Worm (Caenorhabditis elegans) whole organism, dauer: ENCODE results near the gene gcc-2.

ENCODE experiments used
- unc-62 ChIP-seq: sonication (generic microtip); optimal IDR thresholded peaks from 2 replicates; lab custom pipeline; 2017; ENCODE audit warnings: missing biosample characterization, missing genetic modification reagents, missing genetic modification characterization

The gcc-2 gene

DNA sequence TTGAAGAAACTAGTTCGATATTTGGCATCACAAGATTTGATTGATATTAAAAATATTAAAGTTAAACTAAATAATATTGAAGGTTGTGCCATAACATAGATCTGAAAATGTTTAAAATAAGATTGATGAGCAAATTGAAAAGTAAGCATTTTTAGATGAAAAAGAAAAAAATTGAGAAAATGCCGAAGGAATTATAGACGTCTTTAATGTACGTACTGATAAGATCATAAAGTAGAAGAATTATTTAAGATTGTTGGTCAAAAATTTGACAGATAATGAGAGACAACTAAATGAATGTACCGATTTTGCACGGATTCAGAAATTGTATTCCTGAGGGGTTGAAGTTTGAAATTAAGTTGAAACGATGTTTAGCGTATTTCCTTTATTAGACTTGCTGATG, 41.8 kb downstream of the gcc-2 start, which contains the start of gene ncx-7:
ncx-7 (minus strand) TSS at position 101 of the 400 bp plus-strand sequence.
- TF ChIP-seq unc-62 (GFP tag; lab: Kevin White, UChicago), result no peak

DNA sequence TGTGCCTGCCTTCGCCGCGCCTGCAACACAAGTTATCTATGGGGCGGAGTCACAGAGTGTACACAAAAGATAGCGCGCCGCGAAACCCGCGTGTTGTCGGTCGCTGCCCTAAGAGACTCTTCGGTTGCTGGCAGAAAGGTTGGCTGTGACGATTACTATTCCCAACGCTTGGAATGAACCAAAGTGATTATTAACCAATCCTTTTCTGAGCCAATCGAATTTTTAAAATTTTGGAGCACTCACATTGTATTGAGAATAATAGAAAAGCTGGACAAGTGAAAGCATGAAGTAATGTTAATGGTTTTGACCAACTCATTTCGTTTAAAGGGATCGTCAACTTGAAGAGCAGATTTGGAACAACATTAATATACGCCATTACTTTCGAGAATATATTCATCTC, 44.7 kb downstream of the gcc-2 start:
- TF ChIP-seq unc-62 (GFP tag; lab: Kevin White, UChicago), result no peak

DNA sequence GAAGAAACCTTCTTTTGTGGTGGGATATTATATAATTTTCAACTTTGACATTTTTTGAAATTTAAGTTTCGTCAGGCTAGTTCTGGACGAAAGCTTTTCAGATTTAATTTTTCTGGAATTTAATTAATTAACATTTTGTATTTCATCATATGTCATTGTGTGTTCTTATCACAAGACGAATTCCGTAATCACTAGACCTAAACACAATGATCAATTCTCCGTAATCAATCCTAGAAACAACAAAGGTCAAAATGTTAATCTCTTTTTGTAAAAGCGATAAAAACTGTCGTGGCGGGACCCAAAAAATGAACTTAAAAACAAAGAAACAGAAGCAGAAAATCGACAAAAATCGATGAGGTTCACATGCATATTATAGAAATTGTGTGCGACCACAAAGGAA, 47.2 kb downstream of the gcc-2 start:
- no peak for TF ChIP-seq unc-62 (GFP tag; lab: Kevin White, UChicago)

DNA sequence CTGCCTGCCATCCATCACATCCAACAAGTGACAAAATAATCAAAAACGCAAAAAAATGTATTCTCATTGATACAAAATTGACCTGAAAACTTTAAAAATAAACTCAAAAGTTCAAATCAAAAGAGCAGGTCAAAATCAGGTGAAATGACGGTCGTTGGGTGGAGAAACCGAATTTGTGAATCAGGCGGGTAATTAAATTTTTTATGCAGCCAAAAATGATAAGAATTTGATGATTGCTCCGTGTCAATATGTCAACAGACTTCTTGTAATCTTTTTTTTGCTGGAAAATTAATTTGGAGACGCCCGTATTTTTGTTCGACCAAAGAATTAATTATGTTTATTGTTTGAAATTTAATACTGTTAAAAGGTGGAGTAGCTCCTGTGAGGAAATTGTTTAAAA, 48.1 kb downstream of the gcc-2 start, which contains the start of gene ncx-6:
ncx-6 (minus strand) TSS at position 88 of the 400 bp plus-strand sequence.
- TF ChIP-seq unc-62 (GFP tag; lab: Kevin White, UChicago), result no peak

DNA sequence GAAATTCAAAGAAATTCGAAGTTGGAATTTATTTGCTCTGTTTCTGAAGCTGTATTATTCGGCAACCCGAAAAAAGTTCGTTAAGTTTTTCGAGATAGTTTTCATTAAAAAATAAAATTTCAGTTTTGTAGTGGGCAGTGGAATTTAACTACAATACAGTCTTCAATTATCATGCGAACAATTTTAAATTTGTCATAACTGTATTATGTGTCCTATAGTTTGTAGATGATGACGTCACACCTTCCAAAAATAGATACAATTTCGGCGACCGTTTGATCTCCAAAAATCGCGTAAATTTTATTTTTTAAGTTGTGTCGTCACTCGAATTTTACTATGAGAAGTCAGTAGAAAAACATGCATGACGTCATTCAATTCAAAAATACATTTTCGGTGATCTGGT, 48.8 kb downstream of the gcc-2 start:
- no peak for TF ChIP-seq unc-62 (GFP tag; lab: Kevin White, UChicago)

DNA sequence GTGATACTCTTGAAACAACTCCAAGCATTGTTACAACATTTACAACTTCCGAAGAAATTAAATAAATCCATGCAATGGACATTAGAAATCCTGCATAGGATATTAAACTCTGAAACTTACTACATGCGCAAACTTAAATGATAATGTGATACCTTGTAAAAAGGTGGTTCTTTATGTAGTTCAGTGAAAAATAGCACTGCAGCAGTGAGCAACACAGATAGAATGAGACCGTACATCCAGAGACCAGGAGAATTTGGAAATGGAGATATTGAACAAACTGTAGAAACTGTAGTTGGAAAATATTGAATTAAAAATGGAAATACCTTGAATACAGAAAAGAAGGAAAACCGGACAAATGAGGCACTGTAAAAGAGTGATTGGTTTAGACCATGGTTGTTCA, 50.8 kb downstream of the gcc-2 start:
- no peak for TF ChIP-seq unc-62 (GFP tag; lab: Kevin White, UChicago)
